Fruit fly (Drosophila melanogaster): Measurements from ENCODE around the gene Unc-76.

Gene Unc-76

DNA sequence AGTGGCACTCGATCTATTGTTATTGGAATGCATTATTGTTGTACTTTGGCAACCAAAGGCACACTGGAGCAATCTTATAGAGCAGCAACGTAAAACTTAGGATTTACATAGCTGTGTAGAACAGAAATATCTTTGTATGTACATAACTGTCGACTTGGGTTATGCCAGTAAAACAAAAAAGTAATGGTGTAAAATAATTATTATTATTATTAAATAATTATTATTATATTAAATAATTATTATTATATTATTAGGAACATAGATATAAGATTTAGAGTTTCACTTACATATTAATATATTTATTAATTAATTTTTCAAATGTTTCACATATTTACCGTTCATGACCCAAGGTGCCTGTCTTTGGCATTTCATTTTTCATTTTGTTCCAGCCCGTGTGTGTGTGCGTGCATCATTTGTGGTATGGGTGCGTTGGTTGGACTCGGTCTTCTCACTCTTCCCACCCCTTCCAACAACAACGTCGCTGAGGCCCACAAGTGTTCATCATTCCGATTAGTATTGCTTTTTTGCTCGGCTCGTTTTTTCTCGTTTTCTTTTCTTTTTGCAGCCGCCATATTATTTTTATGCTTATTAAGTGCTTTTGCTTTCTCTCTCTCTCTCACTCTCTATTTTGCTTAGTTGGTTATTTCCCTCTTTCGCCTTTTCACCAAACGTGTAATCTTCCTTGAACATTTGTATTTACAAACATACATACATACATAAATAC, 43.7 kb downstream of the Unc-76 start (continued):
- peak; percentile 86 for TF ChIP-seq CG13894 (tag; optimal IDR thresholded peaks at IDR 0.05)
- peak; percentile 96 for TF ChIP-seq CG6683 (GFP tag; optimal IDR thresholded peaks at IDR 0.05)
- peak; percentile 87 for TF ChIP-seq CG7271 (tag; optimal IDR thresholded peaks at IDR 0.05)
- TF ChIP-seq prd (optimal IDR thresholded peaks at IDR 0.05), result no peak
- TF ChIP-seq prd (GFP tag; IDR thresholded peaks at IDR 0.05), result peak; percentile 95
- peak; percentile 86 for TF ChIP-seq Mrtf (GFP tag; IDR thresholded peaks at IDR 0.05)
- peak; percentile 10 for TF ChIP-seq gro (GFP tag; optimal IDR thresholded peaks at IDR 0.05)
- TF ChIP-seq crp (GFP tag; optimal IDR thresholded peaks at IDR 0.05), result peak in 1 of 2 experiments; percentile 48
- TF ChIP-seq ttk (GFP tag; IDR thresholded peaks at IDR 0.05), result peak; percentile 55
- peak; percentile 98 for TF ChIP-seq Usf (GFP tag; optimal IDR thresholded peaks at IDR 0.05)
- TF ChIP-seq otp (GFP tag; IDR thresholded peaks at IDR 0.05), result peak; percentile 81; the same call in 2 of the 3 replicates
- TF ChIP-seq bsh (GFP tag; optimal IDR thresholded peaks at IDR 0.05), result peak; percentile 80 to 96
- TF ChIP-seq kay (GFP tag; optimal IDR thresholded peaks at IDR 0.05), result peak; percentile 73
- peak; percentile 97 for TF ChIP-seq Fer1 (GFP tag; optimal IDR thresholded peaks at IDR 0.05)
- no peak for TF ChIP-seq pan (optimal IDR thresholded peaks at IDR 0.05)
- TF ChIP-seq pan (GFP tag; optimal IDR thresholded peaks at IDR 0.05 in 1 of 2, IDR thresholded peaks at IDR 0.05 in 1 of 2), result peak in 1 of 2 experiments; percentile 90
- TF ChIP-seq Bdp1 (GFP tag; optimal IDR thresholded peaks at IDR 0.05), result peak; percentile 60
- TF ChIP-seq jumu (GFP tag; optimal IDR thresholded peaks at IDR 0.05), result peak; percentile 83
- TF ChIP-seq pnt (GFP tag; optimal IDR thresholded peaks at IDR 0.05), result peak; percentile 86
- no peak for TF ChIP-seq ash1 (GFP tag; optimal IDR thresholded peaks at IDR 0.05)
- peak; percentile 59 for TF ChIP-seq CG33213 (GFP tag; optimal IDR thresholded peaks at IDR 0.05)
- peak; percentile 97 for TF ChIP-seq bcd (GFP tag; optimal IDR thresholded peaks at IDR 0.05)
- TF ChIP-seq az2 (GFP tag; optimal IDR thresholded peaks at IDR 0.05), result peak; percentile 94
- TF ChIP-seq Dll (GFP tag; IDR thresholded peaks at IDR 0.05; ENCODE audit: partially characterized antibody), result no peak
- TF ChIP-seq danr (GFP tag; IDR thresholded peaks at IDR 0.05), result peak; percentile 91
- peak; percentile 64 for TF ChIP-seq CG15479 (GFP tag; optimal IDR thresholded peaks at IDR 0.05)
- TF ChIP-seq CG8765 (GFP tag; IDR thresholded peaks at IDR 0.05), result peak; percentile 85
- 0 out of 3 replicates have a peak, but pooled peaks have one; percentile 40 for TF ChIP-seq CG14860 (GFP tag; IDR thresholded peaks at IDR 0.05; ENCODE audit: partially characterized antibody)
- TF ChIP-seq ham (GFP tag; IDR thresholded peaks at IDR 0.05), result peak; percentile 71
- TF ChIP-seq CG17829 (tag; optimal IDR thresholded peaks at IDR 0.05), result peak; percentile 98
- TF ChIP-seq lbe (GFP tag; optimal IDR thresholded peaks at IDR 0.05), result peak; percentile 63
- TF ChIP-seq zen (tag; optimal IDR thresholded peaks at IDR 0.05), result peak; percentile 97
- TF ChIP-seq CG32772 (GFP tag; IDR thresholded peaks at IDR 0.05), result peak; percentile 90
- peak; percentile 99 for TF ChIP-seq CG8924 (tag; optimal IDR thresholded peaks at IDR 0.05)
- TF ChIP-seq dmrt11E (tag; optimal IDR thresholded peaks at IDR 0.05), result peak; percentile 99
- TF ChIP-seq CG12659 (GFP tag; optimal IDR thresholded peaks at IDR 0.05), result peak; percentile 98
- TF ChIP-seq CG14710 (tag; optimal IDR thresholded peaks at IDR 0.05), result peak; percentile 98
- no peak for TF ChIP-seq TFAM (GFP tag; optimal IDR thresholded peaks at IDR 0.05)
- peak; percentile 95 for TF ChIP-seq lmd (GFP tag; IDR thresholded peaks at IDR 0.05)
- TF ChIP-seq CG7372 (GFP tag; IDR thresholded peaks at IDR 0.05), result peak; percentile 94
- peak; percentile 68 for TF ChIP-seq MBD-R2 (GFP tag; IDR thresholded peaks at IDR 0.05)
- TF ChIP-seq HLHmδ (GFP tag; optimal IDR thresholded peaks at IDR 0.05), result no peak
- TF ChIP-seq CG10543 (GFP tag; optimal IDR thresholded peaks at IDR 0.05), result peak; percentile 99
- TF ChIP-seq CG1603 (tag; optimal IDR thresholded peaks at IDR 0.05), result peak; percentile 81
- TF ChIP-seq hbn (GFP tag; IDR thresholded peaks at IDR 0.05; ENCODE audit: partially characterized antibody), result no peak
- peak; percentile 77; the same call in 2 of the 3 replicates for TF ChIP-seq C15 (GFP tag; IDR thresholded peaks at IDR 0.05)
- no peak for TF ChIP-seq kni (GFP tag; optimal IDR thresholded peaks at IDR 0.05)
- TF ChIP-seq CG10979 (tag; optimal IDR thresholded peaks at IDR 0.05), result peak; percentile 99
- TF ChIP-seq Oaz (GFP tag; IDR thresholded peaks at IDR 0.05), result peak; percentile 72
